Fruit fly (Drosophila melanogaster) whole organism: ENCODE data around the gene CG43799.

Experiments used
- Dll ChIP-seq: fragments of >200 bp; optimal IDR thresholded peaks from 2 replicates; lab custom pipeline; 2017
- psq ChIP-seq: fragments of >200 bp; optimal IDR thresholded peaks from 2 replicates; lab custom pipeline; 2017

dm6 chr2L:7272452-7272851 is 44.9 kb downstream of the CG43799 start:
- TF ChIP-seq psq (lab: Kevin White, UChicago), result no peak
- no peak for TF ChIP-seq Dll (lab: Kevin White, UChicago)
